Worm (Caenorhabditis elegans): ENCODE results near the gene nhr-58.

DNA sequence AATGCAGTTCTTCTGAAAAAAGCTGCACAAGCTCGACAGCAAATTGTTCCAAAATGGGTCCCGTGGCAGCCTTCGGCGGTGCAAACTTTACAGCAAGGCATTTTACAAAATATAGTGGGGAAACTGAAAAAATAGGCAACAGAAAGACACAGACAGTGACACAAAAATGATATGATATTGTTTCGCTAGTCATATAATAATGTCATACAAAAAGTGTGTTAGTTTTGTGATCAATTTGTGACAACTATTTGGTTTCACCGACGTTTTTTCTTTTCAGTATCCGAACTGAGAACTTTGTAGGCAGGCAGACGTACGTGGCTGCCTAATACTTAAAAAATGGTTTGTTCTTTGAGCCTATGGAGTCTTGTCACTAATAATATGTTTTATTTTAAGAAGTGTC, 12.6 kb upstream of the nhr-58 start, which contains the start of gene nhr-210:
- TF ChIP-seq ama-1 (optimal IDR thresholded peaks at IDR 0.05) (no peak), sea-1 (GFP tag; conservative IDR thresholded peaks at IDR 0.05) (no peak), ceh-36 (tag; optimal IDR thresholded peaks at IDR 0.05) (no peak), ceh-13 (GFP tag; optimal IDR thresholded peaks at IDR 0.05) (no peak), flt-1 (GFP tag; IDR thresholded peaks at IDR 0.05) (no peak), hmg-4 (GFP tag; optimal IDR thresholded peaks at IDR 0.05) (no peak), tbx-11 (GFP tag; IDR thresholded peaks at IDR 0.05) (no peak), tra-4 (tag; optimal IDR thresholded peaks at IDR 0.05) (no peak), tbx-37 (GFP tag; conservative IDR thresholded peaks at IDR 0.05) (no peak), hnd-1 (tag; optimal IDR thresholded peaks at IDR 0.05) (no peak), B0310.2 (tag; optimal IDR thresholded peaks at IDR 0.05) (no peak)
